Worm (Caenorhabditis elegans) whole organism, late embryonic: ENCODE data around the gene spp-5.
"Not testable (repeated sequence)": the region's sequence is repeated elsewhere in the genome, so short reads cannot be mapped to it uniquely, and the experiment has no call there.

Experiments
- C38D4.7 ChIP-seq: fragments of 200-800 bp; sonication (Bioruptor generic); optimal IDR thresholded peaks from 2 replicates; lab custom pipeline; 2018; ENCODE audit warnings: mild to moderate bottlenecking, missing genetic modification characterization, moderate library complexity, missing compliant biosample characterization
- ama-1 ChIP-seq: fragments of 150-350 bp; optimal IDR thresholded peaks from 2 replicates; lab custom pipeline; 2014
- ceh-14 ChIP-seq: sonication (generic microtip); optimal IDR thresholded peaks from 2 replicates; lab custom pipeline; 2016; ENCODE audit warnings: missing genotype, missing genetic modification characterization, missing compliant biosample characterization
- ceh-30 ChIP-seq: fragments of 150-350 bp; optimal IDR thresholded peaks from 2 replicates; lab custom pipeline; 2014; ENCODE audit warnings: missing biosample characterization, missing genetic modification characterization
- che-1 ChIP-seq: sonication (generic microtip); optimal IDR thresholded peaks from 2 replicates; lab custom pipeline; 2016; ENCODE audit warnings: mild to moderate bottlenecking, missing genetic modification characterization, missing compliant biosample characterization
- fkh-6 ChIP-seq: sonication (generic microtip); optimal IDR thresholded peaks from 2 replicates; lab custom pipeline; 2016; ENCODE audit warnings: missing genetic modification characterization, missing compliant biosample characterization
- nhr-11 ChIP-seq: fragments of 150-350 bp; optimal IDR thresholded peaks from 2 replicates; lab custom pipeline; 2014; ENCODE audit warnings: missing biosample characterization, missing genetic modification characterization
- odd-2 ChIP-seq: sonication (generic microtip); optimal IDR thresholded peaks from 2 replicates; lab custom pipeline; 2017; ENCODE audit warnings: antibody characterized with exemption, mild to moderate bottlenecking, missing genetic modification characterization, missing compliant biosample characterization
- pat-9 ChIP-seq: fragments of 200-800 bp; sonication (Bioruptor generic); optimal IDR thresholded peaks from 2 replicates; lab custom pipeline; 2018; ENCODE audit warnings: mild to moderate bottlenecking, missing genetic modification characterization, moderate library complexity, missing compliant biosample characterization
- sox-2 ChIP-seq: fragments of 200-800 bp; sonication (Bioruptor generic); IDR thresholded peaks from 2 replicates; pipeline ENCODE4 v1.3.6; 2022; ENCODE audit warnings: missing genetic modification reagents, missing genetic modification characterization, missing compliant biosample characterization
- syd-9 ChIP-seq: sonication (generic microtip); optimal IDR thresholded peaks from 2 replicates; lab custom pipeline; 2016; ENCODE audit warnings: mild to moderate bottlenecking, missing genetic modification characterization, moderate library complexity, missing compliant biosample characterization
- tbx-2 ChIP-seq: sonication (generic microtip); optimal IDR thresholded peaks from 2 replicates; lab custom pipeline; 2016; ENCODE audit warnings: missing genetic modification characterization, missing compliant biosample characterization
- ztf-16 ChIP-seq: sonication (generic microtip); optimal IDR thresholded peaks from 2 replicates; lab custom pipeline; 2017; ENCODE audit warnings: missing genetic modification characterization, missing compliant biosample characterization

ce11 chrX:7365267-7365666 is 45.1 kb upstream of the spp-5 start, which contains the start of gene C56G3.2:
- TF ChIP-seq ceh-14 (tag; lab: Kevin White, UChicago); tbx-2; pat-9; ama-1 (lab: Kevin White, UChicago); odd-2 (tag; lab: Kevin White, UChicago); nhr-11; sox-2 (GFP tag; lab: Robert Waterston, UW); syd-9 (tag; lab: Kevin White, UChicago); che-1 (tag; lab: Kevin White, UChicago); fkh-6 (tag; lab: Kevin White, UChicago); ztf-16; C38D4.7 (GFP tag; lab: Kevin White, UChicago); ceh-30: not testable (repeated sequence)
